Worm (Caenorhabditis elegans) whole organism, late embryonic: ENCODE measurements around the gene Y43F8C.5.

Experiments used
- C08G9.2 ChIP-seq: sonication (generic microtip); optimal IDR thresholded peaks from 2 replicates; lab custom pipeline; 2016; ENCODE audit warnings: mild to moderate bottlenecking, missing genetic modification characterization, moderate library complexity, missing compliant biosample characterization
- ahr-1 ChIP-seq: sonication (generic microtip); optimal IDR thresholded peaks from 2 replicates; lab custom pipeline; 2016; ENCODE audit warnings: missing genetic modification characterization, missing compliant biosample characterization
- ama-1 ChIP-seq: fragments of 150-350 bp; optimal IDR thresholded peaks from 2 replicates; lab custom pipeline; 2014
- ets-4 ChIP-seq: sonication (generic microtip); optimal IDR thresholded peaks from 2 replicates; lab custom pipeline; 2016; ENCODE audit warnings: missing genetic modification characterization, missing compliant biosample characterization
- fax-1 ChIP-seq: sonication (generic microtip); optimal IDR thresholded peaks from 2 replicates; lab custom pipeline; 2016; ENCODE audit warnings: missing genotype, missing genetic modification characterization, missing compliant biosample characterization
- hlh-30 ChIP-seq: sonication (generic microtip); optimal IDR thresholded peaks from 2 replicates; lab custom pipeline; 2017; ENCODE audit warnings: antibody characterized with exemption, missing genetic modification characterization, missing compliant biosample characterization; ENCODE audit not compliant: insufficient read depth
- pag-3 ChIP-seq: sonication (generic microtip); optimal IDR thresholded peaks from 2 replicates; lab custom pipeline; 2016; ENCODE audit warnings: missing compliant biosample characterization, missing genetic modification characterization, borderline replicate concordance
- pax-1 ChIP-seq: fragments of 150-350 bp; optimal IDR thresholded peaks from 2 replicates; lab custom pipeline; 2014; ENCODE audit warnings: missing biosample characterization, missing genetic modification characterization
- pha-2 ChIP-seq: sonication (generic microtip); optimal IDR thresholded peaks from 2 replicates; lab custom pipeline; 2017; ENCODE audit warnings: mild to moderate bottlenecking, missing genetic modification characterization, missing compliant biosample characterization
- pha-4 ChIP-seq: fragments of 150-350 bp; optimal IDR thresholded peaks from 2 replicates; lab custom pipeline; 2018; ENCODE audit warnings: missing biosample characterization, missing genetic modification reagents, missing genetic modification characterization
- rnt-1 ChIP-seq: sonication (generic microtip); optimal IDR thresholded peaks from 2 replicates; lab custom pipeline; 2016; ENCODE audit warnings: missing genetic modification characterization, missing compliant biosample characterization
- sox-4 ChIP-seq: sonication (generic microtip); optimal IDR thresholded peaks from 2 replicates; lab custom pipeline; 2017; ENCODE audit warnings: mild to moderate bottlenecking, missing genetic modification characterization, inconsistent platforms, missing compliant biosample characterization
- tbx-2 ChIP-seq: sonication (generic microtip); optimal IDR thresholded peaks from 2 replicates; lab custom pipeline; 2016; ENCODE audit warnings: missing genetic modification characterization, missing compliant biosample characterization

ce11 chrV:19608665-19609064 is 23.8 kb downstream of the Y43F8C.5 start:
- TF ChIP-seq pha-4 (tag; lab: Kevin White, UChicago): no peak
- TF ChIP-seq C08G9.2: no peak
- TF ChIP-seq tbx-2 (tag; lab: Kevin White, UChicago): no peak
- TF ChIP-seq pax-1 (tag; lab: Kevin White, UChicago): no peak
- TF ChIP-seq pag-3 (tag; lab: Kevin White, UChicago): no peak
- no peak for TF ChIP-seq ets-4 (tag; lab: Kevin White, UChicago)
- TF ChIP-seq ama-1 (lab: Kevin White, UChicago): no peak
- TF ChIP-seq pha-2 (tag; lab: Kevin White, UChicago): no peak
- no peak for TF ChIP-seq sox-4 (tag; lab: Kevin White, UChicago)
- TF ChIP-seq ahr-1 (tag; lab: Kevin White, UChicago): no peak
- no peak for TF ChIP-seq hlh-30
- no peak for TF ChIP-seq fax-1
- TF ChIP-seq rnt-1 (tag; lab: Kevin White, UChicago): no peak
